Worm (Caenorhabditis elegans): ENCODE data around the gene shc-2.

DNA sequence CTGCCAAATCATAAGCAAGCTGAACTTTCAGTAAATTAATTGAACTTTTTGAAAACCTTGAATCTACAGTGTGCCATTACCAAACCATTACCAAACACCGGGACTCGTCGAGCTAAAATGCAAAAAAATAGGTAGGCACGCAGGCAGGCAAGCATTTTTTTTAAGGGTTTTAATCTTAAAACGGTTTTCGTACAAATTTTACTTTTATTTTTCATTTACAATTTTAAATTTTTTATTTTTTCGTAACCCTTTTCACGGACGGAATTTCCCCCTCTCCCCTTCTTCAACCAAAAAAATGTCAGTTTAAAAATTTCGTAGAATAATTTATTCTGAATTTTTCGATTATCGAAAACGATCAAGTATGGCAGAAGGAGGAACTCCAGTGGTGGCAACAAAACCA, 45.4 kb downstream of the shc-2 start, which contains the start of gene F59A6.2:
- TF ChIP-seq mdl-1 (tag; optimal IDR thresholded peaks at IDR 0.05) (no peak), ceh-90 (tag; optimal IDR thresholded peaks at IDR 0.05) (no peak), dpl-1 (GFP tag; optimal IDR thresholded peaks at IDR 0.05) (no peak), ceh-82 (tag; optimal IDR thresholded peaks at IDR 0.05) (no peak), aha-1 (tag; optimal IDR thresholded peaks at IDR 0.05) (no peak), nhr-76 (tag; optimal IDR thresholded peaks at IDR 0.05) (no peak), ztf-4 (tag; optimal IDR thresholded peaks at IDR 0.05) (no peak), ama-1 (optimal IDR thresholded peaks at IDR 0.05) (no peak), ztf-11 (tag; optimal IDR thresholded peaks at IDR 0.05) (no peak), swsn-7 (tag; optimal IDR thresholded peaks at IDR 0.05) (no peak), unc-130 (tag; optimal IDR thresholded peaks at IDR 0.05) (no peak), lir-3 (tag; optimal IDR thresholded peaks at IDR 0.05; ENCODE audit: poor library complexity) (no peak)
